Fruit fly (Drosophila melanogaster) whole organism, pupa: ENCODE measurements around the gene CG12560.

Experiments used
- CG12605 ChIP-seq: fragments of 200-800 bp; sonication (Bioruptor generic); IDR thresholded peaks from 2 replicates; pipeline ENCODE4 v1.3.6; 2022; ENCODE audit warnings: missing biosample characterization, missing genetic modification characterization
- CG13204 ChIP-seq: fragments of 200-800 bp; sonication (Bioruptor generic); optimal IDR thresholded peaks from 2 replicates; lab custom pipeline; 2018; ENCODE audit warnings: missing biosample characterization, mild to moderate bottlenecking, missing genetic modification characterization, moderate library complexity
- CG14655 ChIP-seq: fragments of 200-800 bp; sonication (Bioruptor generic); optimal IDR thresholded peaks from 3 replicates; lab custom pipeline; 2017; ENCODE audit warnings: mild to moderate bottlenecking, missing biosample characterization, missing genetic modification reagents, missing genetic modification characterization
- CG15710 ChIP-seq: fragments of 200-800 bp; sonication (Bioruptor generic); optimal IDR thresholded peaks from 2 replicates; lab custom pipeline; 2018; ENCODE audit warnings: missing biosample characterization, mild to moderate bottlenecking, missing genetic modification characterization, moderate library complexity
- CG8159 ChIP-seq: fragments of 200-800 bp; sonication (Bioruptor generic); optimal IDR thresholded peaks from 3 replicates; lab custom pipeline; 2018; ENCODE audit warnings: missing biosample characterization, mild to moderate bottlenecking, missing genetic modification characterization, moderate library complexity
- CG9948 ChIP-seq: fragments of 200-800 bp; sonication (Bioruptor generic); optimal IDR thresholded peaks from 2 replicates; lab custom pipeline; 2018; ENCODE audit warnings: missing biosample characterization, mild to moderate bottlenecking, missing genetic modification characterization, moderate library complexity
- D1 ChIP-seq: fragments of 200-800 bp; sonication (Bioruptor generic); optimal IDR thresholded peaks from 2 replicates; lab custom pipeline; 2018; ENCODE audit warnings: missing biosample characterization, mild to moderate bottlenecking, missing genetic modification characterization, moderate library complexity
- EcR ChIP-seq: fragments of 200-800 bp; sonication (Bioruptor generic); optimal IDR thresholded peaks from 3 replicates; lab custom pipeline; 2019; ENCODE audit warnings: missing biosample characterization, missing genetic modification characterization, mild to moderate bottlenecking, moderate library complexity, missing genetic modification reagents
- Pif1A ChIP-seq: fragments of 200-800 bp; sonication (Bioruptor generic); optimal IDR thresholded peaks from 3 replicates; lab custom pipeline; 2016; ENCODE audit warnings: missing biosample characterization, missing genetic modification characterization
- fd96Ca ChIP-seq: fragments of 200-800 bp; sonication (Bioruptor generic); IDR thresholded peaks from 3 replicates; pipeline ENCODE4 v1.3.6; 2022; ENCODE audit warnings: missing biosample characterization, missing genetic modification characterization
- gl ChIP-seq: fragments of 200-800 bp; sonication (Bioruptor generic); optimal IDR thresholded peaks from 2 replicates; lab custom pipeline; 2018; ENCODE audit warnings: missing biosample characterization, mild to moderate bottlenecking, missing genetic modification characterization

DNA sequence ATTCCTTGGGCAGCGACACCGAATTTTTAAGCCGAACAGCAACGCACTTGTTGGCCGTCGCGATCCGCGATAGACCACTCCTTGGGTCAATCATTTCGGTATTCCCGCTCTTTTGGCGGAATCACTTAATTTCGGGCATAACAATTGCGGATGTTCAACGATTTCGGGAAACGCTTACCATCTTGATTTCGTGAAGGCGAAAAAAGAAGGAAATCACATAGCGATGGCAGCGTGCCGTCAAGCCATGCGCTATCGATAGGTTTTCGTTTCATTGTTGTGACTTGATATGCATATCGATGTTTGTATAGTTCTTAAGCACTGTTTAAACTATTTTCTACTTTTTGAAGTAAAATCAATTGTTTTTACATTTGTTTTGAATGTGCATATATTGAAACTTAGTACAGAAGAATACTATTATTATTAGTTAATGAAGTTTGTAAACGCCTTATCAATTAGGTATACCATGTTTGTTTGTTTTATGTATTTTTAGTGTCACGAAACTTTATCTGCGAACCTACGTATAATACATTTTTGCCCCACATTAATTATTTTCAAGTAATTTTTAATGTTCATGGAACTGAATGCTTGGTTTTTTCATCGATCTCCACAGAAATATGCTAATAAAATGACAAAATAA, 33.5 kb upstream of the CG12560 start, which contains the start of gene RpL36A:
- TF ChIP-seq CG13204 (no peak), EcR (GFP tag; lab: Kevin White, UChicago) (no peak), CG15710 (tag; lab: Kevin White, UChicago) (peak; percentile 34), gl (tag; lab: Kevin White, UChicago) (peak; percentile 33), fd96Ca (GFP tag; lab: Robert Waterston, UW) (peak; percentile 34; the same call in 1 of the 3 replicates), CG9948 (tag; lab: Kevin White, UChicago) (no peak), Pif1A (GFP tag; lab: Kevin White, UChicago) (no peak), CG14655 (no peak), D1 (no peak), CG12605 (GFP tag; lab: Robert Waterston, UW) (no peak; the same call in 1 of the 2 replicates), CG8159 (peak; percentile 18)
